Worm (Caenorhabditis elegans): Measurements from ENCODE around the gene str-118.
A peak's percentile ranks its signal among the peaks of the same experiment; 100 is the strongest.

DNA sequence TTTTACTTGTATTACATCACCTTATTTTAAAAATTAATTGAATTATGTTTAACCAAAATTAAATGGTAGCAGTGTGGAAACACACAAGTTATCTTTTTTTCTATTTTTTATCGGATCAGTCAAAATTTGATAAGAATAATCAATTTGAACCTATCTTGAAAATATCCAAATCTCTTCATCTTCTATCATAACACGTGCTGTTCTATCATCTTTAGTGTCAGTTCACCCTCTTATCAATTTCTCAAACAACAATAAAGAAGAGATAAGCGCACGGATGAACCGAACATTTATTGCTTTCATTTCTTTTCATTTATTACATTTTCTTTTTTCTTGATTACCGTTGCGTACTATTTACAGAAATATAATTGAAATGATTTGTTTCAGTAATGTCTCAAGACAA is 35.1 kb downstream of the str-118 start, which contains the start of gene R04B5.5:
- TF ChIP-seq tbx-2 (tag; optimal IDR thresholded peaks at IDR 0.05) (no peak), daf-12 (tag; optimal IDR thresholded peaks at IDR 0.05) (no peak), eor-1 (tag; optimal IDR thresholded peaks at IDR 0.05) (no peak), fkh-2 (tag; optimal IDR thresholded peaks at IDR 0.05) (no peak), nhr-11 (tag; optimal IDR thresholded peaks at IDR 0.05) (no peak), ceh-28 (tag; optimal IDR thresholded peaks at IDR 0.05) (peak; percentile 2), unc-39 (tag; optimal IDR thresholded peaks at IDR 0.05) (no peak), ceh-9 (tag; optimal IDR thresholded peaks at IDR 0.05) (no peak), pha-4 (tag; optimal IDR thresholded peaks at IDR 0.05) (no peak), unc-62 (GFP tag; optimal IDR thresholded peaks at IDR 0.05) (no peak), egl-5 (tag; optimal IDR thresholded peaks at IDR 0.05) (no peak)
